Worm (Caenorhabditis elegans) whole organism, young adult: ENCODE data around the gene cnc-4.

Experiments
- B0261.1 ChIP-seq: sonication (generic microtip); optimal IDR thresholded peaks from 2 replicates; lab custom pipeline; 2016; ENCODE audit warnings: mild to moderate bottlenecking, missing genetic modification characterization, moderate library complexity, missing compliant biosample characterization
- C17E4.6 ChIP-seq: fragments of 200-800 bp; sonication (Bioruptor generic); IDR thresholded peaks from 2 replicates; pipeline ENCODE4 v1.3.6; 2022; ENCODE audit warnings: missing genetic modification reagents, missing genetic modification characterization, missing compliant biosample characterization
- D2030.7 ChIP-seq: fragments of 200-800 bp; sonication (Bioruptor generic); IDR thresholded peaks from 2 replicates; pipeline ENCODE4 v1.3.6; 2022; ENCODE audit warnings: missing genetic modification reagents, missing genetic modification characterization, missing compliant biosample characterization
- F49E8.2 ChIP-seq: sonication (generic microtip); optimal IDR thresholded peaks from 3 replicates; lab custom pipeline; 2017; ENCODE audit warnings: missing genetic modification characterization, mild to moderate bottlenecking, missing compliant biosample characterization, antibody characterized with exemption, moderate library complexity; ENCODE audit not compliant: insufficient read depth
- F57A8.1 ChIP-seq: fragments of 200-800 bp; sonication (Bioruptor generic); optimal IDR thresholded peaks from 2 replicates; lab custom pipeline; 2018; ENCODE audit warnings: mild to moderate bottlenecking, missing genetic modification characterization, moderate library complexity, missing compliant biosample characterization
- K11D2.4 ChIP-seq: fragments of 200-800 bp; sonication (Bioruptor generic); IDR thresholded peaks from 2 replicates; pipeline ENCODE4 v1.3.6; 2022; ENCODE audit warnings: missing genetic modification reagents, missing genetic modification characterization, missing compliant biosample characterization
- Y56A3A.18 ChIP-seq: fragments of 200-800 bp; sonication (Bioruptor generic); IDR thresholded peaks from 2 replicates; pipeline ENCODE4 v1.3.6; 2022; ENCODE audit warnings: missing genetic modification reagents, missing genetic modification characterization, missing compliant biosample characterization
- Y95B8A.8 ChIP-seq: fragments of 200-800 bp; sonication (Bioruptor generic); IDR thresholded peaks from 2 replicates; pipeline ENCODE4 v1.3.6; 2022; ENCODE audit warnings: missing genetic modification reagents, missing genetic modification characterization, missing compliant biosample characterization
- aptf-2 ChIP-seq: fragments of 200-800 bp; sonication (Bioruptor generic); conservative IDR thresholded peaks from 2 replicates; pipeline ENCODE4 v1.3.6; 2022; ENCODE audit warnings: missing genetic modification reagents, missing genetic modification characterization, missing compliant biosample characterization
- aptf-3 ChIP-seq: fragments of 200-800 bp; sonication (Bioruptor generic); IDR thresholded peaks from 2 replicates; pipeline ENCODE4 v1.3.6; 2022; ENCODE audit warnings: missing genetic modification characterization, missing compliant biosample characterization
- atf-7 ChIP-seq: sonication (generic microtip); optimal IDR thresholded peaks from 2 replicates; lab custom pipeline; 2017; ENCODE audit warnings: mild to moderate bottlenecking, missing genetic modification characterization, missing compliant biosample characterization
- attf-6 ChIP-seq: fragments of 200-800 bp; sonication (Bioruptor generic); IDR thresholded peaks from 2 replicates; pipeline ENCODE4 v1.3.6; 2022; ENCODE audit warnings: missing genetic modification reagents, missing genetic modification characterization, missing compliant biosample characterization
- efl-1 ChIP-seq: fragments of 150-350 bp; optimal IDR thresholded peaks from 2 replicates; lab custom pipeline; 2014; ENCODE audit warnings: missing biosample characterization, missing genetic modification reagents, missing genetic modification characterization
- him-1 ChIP-seq: sonication (generic microtip); optimal IDR thresholded peaks from 2 replicates; lab custom pipeline; 2016; ENCODE audit warnings: missing genotype, missing genetic modification reagents, missing genetic modification characterization, missing compliant biosample characterization
- hlh-12 ChIP-seq: sonication (generic microtip); optimal IDR thresholded peaks from 2 replicates; lab custom pipeline; 2016; ENCODE audit warnings: missing genetic modification characterization, missing compliant biosample characterization
- lin-40 ChIP-seq: sonication (generic microtip); optimal IDR thresholded peaks from 2 replicates; lab custom pipeline; 2016; ENCODE audit warnings: missing genetic modification characterization, mild to moderate bottlenecking, missing compliant biosample characterization, missing genotype, missing genetic modification reagents
- lin-54 ChIP-seq: fragments of 200-800 bp; sonication (Bioruptor generic); optimal IDR thresholded peaks from 2 replicates; lab custom pipeline; 2018; ENCODE audit warnings: mild to moderate bottlenecking, missing genetic modification characterization, missing compliant biosample characterization
- madf-10 ChIP-seq: sonication (generic microtip); optimal IDR thresholded peaks from 2 replicates; lab custom pipeline; 2016; ENCODE audit warnings: mild to moderate bottlenecking, missing genetic modification characterization, missing compliant biosample characterization
- mcd-1 ChIP-seq: fragments of 200-800 bp; sonication (Bioruptor generic); IDR thresholded peaks from 2 replicates; pipeline ENCODE4 v1.3.6; 2022; ENCODE audit warnings: missing genetic modification reagents, missing genetic modification characterization, missing compliant biosample characterization
- mxl-1 ChIP-seq: sonication (generic microtip); optimal IDR thresholded peaks from 2 replicates; lab custom pipeline; 2016; ENCODE audit warnings: missing genetic modification characterization, missing compliant biosample characterization
- nfya-1 ChIP-seq: sonication (generic microtip); optimal IDR thresholded peaks from 2 replicates; lab custom pipeline; 2017; ENCODE audit warnings: antibody characterized with exemption, missing compliant biosample characterization, missing genetic modification characterization, borderline replicate concordance; ENCODE audit not compliant: insufficient read depth
- nhr-120 ChIP-seq: fragments of 200-800 bp; sonication (Bioruptor generic); IDR thresholded peaks from 2 replicates; pipeline ENCODE4 v1.3.6; 2022; ENCODE audit warnings: missing genetic modification characterization, missing compliant biosample characterization
- nhr-80 ChIP-seq: sonication (generic microtip); optimal IDR thresholded peaks from 2 replicates; lab custom pipeline; 2016; ENCODE audit warnings: missing genetic modification characterization, missing compliant biosample characterization
- pha-4 ChIP-seq: fragments of 150-350 bp; sonication (generic microtip); optimal IDR thresholded peaks from 2 replicates; lab custom pipeline; 2014; ENCODE audit warnings: missing biosample characterization, missing genetic modification reagents, missing genetic modification characterization
- repo-1 ChIP-seq: sonication (generic microtip); optimal IDR thresholded peaks from 2 replicates; lab custom pipeline; 2017; ENCODE audit warnings: mild to moderate bottlenecking, missing genetic modification characterization, missing compliant biosample characterization
- sea-2 ChIP-seq: fragments of 200-800 bp; sonication (Bioruptor generic); IDR thresholded peaks from 2 replicates; pipeline ENCODE4 v1.3.6; 2022; ENCODE audit warnings: missing genetic modification characterization, missing compliant biosample characterization
- snpc-1.3 ChIP-seq: sonication (generic microtip); optimal IDR thresholded peaks from 2 replicates; lab custom pipeline; 2017; ENCODE audit warnings: missing genetic modification characterization, mild to moderate bottlenecking, missing compliant biosample characterization, antibody characterized with exemption, moderate library complexity, missing genotype, missing genetic modification reagents; ENCODE audit not compliant: insufficient read depth
- snpc-3.4 ChIP-seq: sonication (generic microtip); optimal IDR thresholded peaks from 2 replicates; lab custom pipeline; 2017; ENCODE audit warnings: missing genetic modification characterization, mild to moderate bottlenecking, missing compliant biosample characterization, antibody characterized with exemption, moderate library complexity, missing genotype, missing genetic modification reagents
- snpc-4 ChIP-seq, 5 experiments: fragments of 150-350 bp in 1 of 5; sonication (generic microtip) in 4 of 5; optimal IDR thresholded peaks; 2 replicates each; lab custom pipeline; 2014 to 2018; ENCODE audit warnings: missing genetic modification characterization in 5 of 5, missing biosample characterization in 3 of 5, antibody characterized with exemption in 2 of 5, mild to moderate bottlenecking in 2 of 5, missing compliant biosample characterization in 2 of 5, missing genotype in 2 of 5, moderate library complexity in 2 of 5, missing genetic modification reagents in 1 of 5
- sptf-2 ChIP-seq: fragments of 200-800 bp; sonication (Bioruptor generic); optimal IDR thresholded peaks from 2 replicates; lab custom pipeline; 2018; ENCODE audit warnings: mild to moderate bottlenecking, missing genetic modification characterization, missing compliant biosample characterization
- tbp1 ChIP-seq: fragments of 200-800 bp; sonication (Bioruptor generic); optimal IDR thresholded peaks from 2 replicates; lab custom pipeline; 2018; ENCODE audit warnings: mild to moderate bottlenecking, missing genetic modification characterization, missing compliant biosample characterization
- tlf-1 ChIP-seq: fragments of 200-800 bp; sonication (Bioruptor generic); optimal IDR thresholded peaks from 2 replicates; lab custom pipeline; 2018; ENCODE audit warnings: mild to moderate bottlenecking, missing genetic modification characterization, missing compliant biosample characterization
- unc-130 ChIP-seq: sonication (generic microtip); optimal IDR thresholded peaks from 2 replicates; lab custom pipeline; 2016; ENCODE audit warnings: missing genetic modification reagents, missing genetic modification characterization, missing compliant biosample characterization

Gene cnc-4

DNA sequence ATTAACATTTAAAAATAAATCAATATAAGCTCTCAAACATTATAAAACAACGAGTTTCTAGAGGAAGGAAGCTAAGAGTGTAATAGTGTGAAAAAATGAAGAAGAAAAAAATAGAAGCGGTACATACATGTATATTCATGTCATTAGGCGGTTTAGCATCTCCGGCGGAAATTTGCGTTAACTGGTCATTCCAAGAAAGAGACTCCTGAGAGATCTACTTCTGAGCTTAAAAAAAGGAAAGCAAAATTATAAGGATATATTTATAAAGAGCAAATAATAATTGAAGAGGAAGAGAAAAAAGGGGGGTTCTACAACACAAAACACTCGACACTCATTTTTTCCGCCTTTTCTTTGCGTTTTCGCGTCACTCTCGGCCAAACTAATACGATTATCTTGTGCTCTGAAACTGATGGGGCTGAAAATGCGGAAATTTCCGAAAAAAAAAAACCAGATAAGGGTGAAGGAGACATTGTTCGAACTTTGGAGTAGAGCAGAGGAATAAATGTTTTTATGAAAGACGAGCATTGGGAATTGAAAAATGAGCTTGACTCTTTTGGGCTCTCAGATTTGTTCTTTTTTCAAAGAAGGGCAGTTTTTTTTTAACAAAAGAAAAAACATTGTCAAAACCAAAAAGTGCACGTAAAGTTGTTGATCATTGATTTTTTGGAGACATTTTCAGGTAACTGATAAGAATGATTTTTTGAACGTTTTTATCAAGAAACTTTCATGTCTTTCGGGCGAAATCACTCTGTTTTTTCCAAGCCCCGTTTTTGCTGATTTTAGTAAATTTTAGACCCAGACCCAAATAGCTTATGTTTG lies 32.2 kb upstream of the cnc-4 start:
- TF ChIP-seq nhr-80 (tag; lab: Kevin White, UChicago) = peak; percentile 78
- TF ChIP-seq nfya-1 (tag; lab: Kevin White, UChicago) = no peak

ce11 chrV:1416154-1416553 lies 30.8 kb upstream of the cnc-4 start:
- TF ChIP-seq snpc-4 (GFP tag; optimal IDR thresholded peaks at IDR 0.05; lab: Kevin White, UChicago) = no peak
- no peak for TF ChIP-seq snpc-4 (tag; optimal IDR thresholded peaks at IDR 0.05; lab: Kevin White, UChicago)
- TF ChIP-seq madf-10 (tag; lab: Kevin White, UChicago) = no peak
- no peak for TF ChIP-seq nhr-120 (GFP tag; lab: Robert Waterston, UW)
- no peak for TF ChIP-seq snpc-1.3 (tag; lab: Kevin White, UChicago)
- TF ChIP-seq aptf-3 (GFP tag; lab: Robert Waterston, UW) = no peak
- TF ChIP-seq F57A8.1 (GFP tag; lab: Kevin White, UChicago) = no peak
- TF ChIP-seq B0261.1 = no peak
- TF ChIP-seq hlh-12 (tag; lab: Kevin White, UChicago) = no peak
- no peak for TF ChIP-seq snpc-3.4 (tag; lab: Kevin White, UChicago)
- no peak for TF ChIP-seq sptf-2 (GFP tag; lab: Kevin White, UChicago)
- TF ChIP-seq Y95B8A.8 = no peak
- TF ChIP-seq repo-1 (tag; lab: Kevin White, UChicago) = no peak
- no peak for TF ChIP-seq atf-7 (tag; lab: Kevin White, UChicago)
- no peak for TF ChIP-seq him-1
- TF ChIP-seq attf-6 (GFP tag; lab: Robert Waterston, UW) = no peak
- TF ChIP-seq mcd-1 (GFP tag; lab: Robert Waterston, UW) = no peak
- no peak for TF ChIP-seq unc-130 (GFP tag; lab: Kevin White, UChicago)
- TF ChIP-seq, all 124 proteins: peak for 0

DNA sequence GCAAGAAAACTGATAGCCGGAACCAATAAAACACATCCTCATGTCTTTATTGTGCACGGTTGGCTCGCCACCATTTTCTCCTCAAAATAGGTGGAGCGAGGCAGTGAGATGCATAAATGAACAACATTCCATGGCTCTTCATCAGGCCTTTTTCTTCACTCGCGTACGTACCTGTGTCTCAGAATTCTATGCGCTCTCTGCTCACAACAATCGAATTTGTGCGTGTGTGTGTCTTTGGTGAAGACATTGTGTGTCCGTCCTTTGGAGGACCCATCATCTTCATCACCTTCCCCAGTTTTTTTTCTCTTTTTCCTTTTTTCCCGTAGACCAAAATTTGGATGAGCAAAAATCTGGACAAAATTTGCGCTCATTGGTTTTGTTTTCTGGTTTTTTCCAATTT lies 24.7 kb upstream of the cnc-4 start:
- TF ChIP-seq lin-54 (GFP tag; lab: Kevin White, UChicago) = no peak
- TF ChIP-seq C17E4.6 (GFP tag; lab: Robert Waterston, UW) = no peak
- TF ChIP-seq D2030.7 = no peak
- no peak for TF ChIP-seq mxl-1 (tag; lab: Kevin White, UChicago)
- TF ChIP-seq efl-1 = no peak
- TF ChIP-seq tbp1 (GFP tag; lab: Kevin White, UChicago) = no peak
- TF ChIP-seq repo-1 (tag; lab: Kevin White, UChicago) = no peak
- no peak for TF ChIP-seq F49E8.2 (tag; lab: Kevin White, UChicago)
- TF ChIP-seq pha-4 (tag; lab: Kevin White, UChicago) = no peak
- TF ChIP-seq K11D2.4 (GFP tag; lab: Robert Waterston, UW) = no peak
- TF ChIP-seq sea-2 (GFP tag; lab: Robert Waterston, UW) = no peak
- no peak for TF ChIP-seq lin-40 (tag; lab: Kevin White, UChicago)
- no peak for TF ChIP-seq tlf-1 (GFP tag; lab: Kevin White, UChicago)
- no peak for TF ChIP-seq aptf-2
- TF ChIP-seq snpc-1.3 (tag; lab: Kevin White, UChicago) = no peak
- no peak for TF ChIP-seq Y56A3A.18 (GFP tag; lab: Robert Waterston, UW)
